Fruit fly (Drosophila melanogaster): Measurements from ENCODE around the gene mab-21.

- TF ChIP-seq Hmx (GFP tag; optimal IDR thresholded peaks at IDR 0.05) (no peak), peb (GFP tag; IDR thresholded peaks at IDR 0.05) (peak; percentile 64; the same call in 1 of the 2 replicates), Dll (GFP tag; IDR thresholded peaks at IDR 0.05; ENCODE audit: partially characterized antibody) (no peak), repo (GFP tag; optimal IDR thresholded peaks at IDR 0.05) (peak; percentile 66), CG18599 (GFP tag; optimal IDR thresholded peaks at IDR 0.05) (peak; percentile 90), ftz-f1 (GFP tag; optimal IDR thresholded peaks at IDR 0.05) (no peak), dysf (GFP tag; IDR thresholded peaks at IDR 0.05) (peak; percentile 82)
These were observed 18.7 kb upstream of the mab-21 start for dm6 chrX:6031692-6032091.
